Fruit fly (Drosophila melanogaster) Kc167 (cell line): ENCODE data around the gene CG32271.

Experiments used
- Myc ChIP-seq: fragments of >200 bp; optimal IDR thresholded peaks from 2 replicates; lab custom pipeline; 2017; ENCODE audit warnings: missing external identifiers
- Sin3A ChIP-seq: fragments of >200 bp; optimal IDR thresholded peaks from 2 replicates; lab custom pipeline; 2018; ENCODE audit warnings: missing external identifiers
- h ChIP-seq: fragments of >200 bp; optimal IDR thresholded peaks from 3 replicates; lab custom pipeline; 2018; ENCODE audit warnings: missing external identifiers
- insv ChIP-seq: fragments of >200 bp; optimal IDR thresholded peaks from 3 replicates; lab custom pipeline; 2018; ENCODE audit warnings: missing external identifiers
- psq ChIP-seq: fragments of >200 bp; optimal IDR thresholded peaks from 2 replicates; lab custom pipeline; 2017; ENCODE audit warnings: missing external identifiers
- ttk ChIP-seq: sonication (Bioruptor generic); optimal IDR thresholded peaks from 2 replicates; lab custom pipeline; 2017; ENCODE audit warnings: missing external identifiers

DNA sequence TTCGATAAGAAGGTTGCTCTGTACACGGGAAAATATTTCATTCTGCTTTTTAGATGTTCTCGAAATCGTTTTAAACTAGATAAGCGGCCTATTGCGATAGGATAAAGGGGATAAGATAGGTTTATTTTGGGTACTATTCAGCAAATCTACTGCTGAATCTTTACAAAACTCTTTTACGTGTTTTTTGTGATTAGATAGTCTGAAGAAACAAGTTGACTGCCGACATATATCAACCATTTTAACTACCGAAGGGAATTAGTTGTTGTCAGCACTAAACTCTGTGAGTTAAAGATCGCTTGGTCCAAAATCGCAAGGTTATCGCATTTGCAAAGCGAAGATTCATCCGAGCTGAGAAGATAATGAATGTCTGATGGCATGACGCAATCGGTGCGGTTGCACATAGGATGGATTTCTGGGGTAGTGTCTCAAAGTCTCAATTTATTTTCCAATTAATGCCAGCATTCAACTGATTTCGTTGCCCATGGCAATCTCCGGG is 36.7 kb downstream of the CG32271 start, which contains the start of gene Asciz:
- TF ChIP-seq Sin3A (lab: Kevin White, UChicago) (no peak), ttk (lab: Kevin White, UChicago) (no peak), h (lab: Kevin White, UChicago) (no peak), insv (no peak), psq (no peak), Myc (lab: Kevin White, UChicago) (no peak)
